Fruit fly (Drosophila melanogaster): ENCODE data around the gene hdly.

Gene hdly

dm6 chr3R:20914103-20914502 lies at the start of gene hdly:
hdly (plus strand) TSS chr3R:20914296.
- TF ChIP-seq usp (GFP tag; optimal IDR thresholded peaks at IDR 0.05), result no peak
- no peak for TF ChIP-seq pan (optimal IDR thresholded peaks at IDR 0.05)
- no peak for TF ChIP-seq EcR (GFP tag; optimal IDR thresholded peaks at IDR 0.05)
- TF ChIP-seq CG8478 (optimal IDR thresholded peaks at IDR 0.05), result no peak
- TF ChIP-seq Dll (optimal IDR thresholded peaks at IDR 0.05), result no peak
- no peak for TF ChIP-seq psq (optimal IDR thresholded peaks at IDR 0.05)

dm6 chr3R:20866204-20866603 lies 47.9 kb upstream of the hdly start, which contains the start of gene KaiR1D:
KaiR1D (minus strand) TSS chr3R:20866231.
- no peak for TF ChIP-seq CG8478 (optimal IDR thresholded peaks at IDR 0.05)
- TF ChIP-seq usp (GFP tag; optimal IDR thresholded peaks at IDR 0.05), result no peak
- TF ChIP-seq EcR (GFP tag; optimal IDR thresholded peaks at IDR 0.05), result no peak
- TF ChIP-seq Dll (optimal IDR thresholded peaks at IDR 0.05), result no peak
- TF ChIP-seq pan (optimal IDR thresholded peaks at IDR 0.05), result no peak
- no peak for TF ChIP-seq psq (optimal IDR thresholded peaks at IDR 0.05)

dm6 chr3R:20870736-20871135 lies 43.4 kb upstream of the hdly start, which contains the start of gene TotA:
TotA (plus strand) TSS chr3R:20871036.
- TF ChIP-seq CG8478 (optimal IDR thresholded peaks at IDR 0.05) (no peak), pan (optimal IDR thresholded peaks at IDR 0.05) (no peak), Dll (optimal IDR thresholded peaks at IDR 0.05) (no peak), usp (GFP tag; optimal IDR thresholded peaks at IDR 0.05) (no peak), psq (optimal IDR thresholded peaks at IDR 0.05) (no peak), EcR (GFP tag; optimal IDR thresholded peaks at IDR 0.05) (no peak)

- no peak for TF ChIP-seq Dll (optimal IDR thresholded peaks at IDR 0.05)
These were observed 41.4 kb upstream of the hdly start, which contains the start of gene TotC for dm6 chr3R:20872688-20873087. TotC (plus strand) TSS chr3R:20872988.

dm6 chr3R:20873638-20874037 lies 40.5 kb upstream of the hdly start, which contains the start of gene TotB:
TotB (plus strand) TSS chr3R:20873938.
- no peak for TF ChIP-seq psq (optimal IDR thresholded peaks at IDR 0.05)
- TF ChIP-seq CG8478 (optimal IDR thresholded peaks at IDR 0.05), result no peak
- TF ChIP-seq EcR (GFP tag; optimal IDR thresholded peaks at IDR 0.05), result no peak
- no peak for TF ChIP-seq usp (GFP tag; optimal IDR thresholded peaks at IDR 0.05)
- TF ChIP-seq pan (optimal IDR thresholded peaks at IDR 0.05), result no peak
- no peak for TF ChIP-seq Dll (optimal IDR thresholded peaks at IDR 0.05)

- TF ChIP-seq Dll (optimal IDR thresholded peaks at IDR 0.05) (no peak), usp (GFP tag; optimal IDR thresholded peaks at IDR 0.05) (no peak), EcR (GFP tag; optimal IDR thresholded peaks at IDR 0.05) (no peak), pan (optimal IDR thresholded peaks at IDR 0.05) (no peak), psq (optimal IDR thresholded peaks at IDR 0.05) (no peak), CG8478 (optimal IDR thresholded peaks at IDR 0.05) (no peak)
These were observed 37.4 kb upstream of the hdly start for dm6 chr3R:20876680-20877079.

- TF ChIP-seq CG8478 (optimal IDR thresholded peaks at IDR 0.05) (no peak), Dll (optimal IDR thresholded peaks at IDR 0.05) (no peak), psq (optimal IDR thresholded peaks at IDR 0.05) (no peak), EcR (GFP tag; optimal IDR thresholded peaks at IDR 0.05) (no peak), pan (optimal IDR thresholded peaks at IDR 0.05) (no peak), usp (GFP tag; optimal IDR thresholded peaks at IDR 0.05) (no peak)
These were observed 36.7 kb upstream of the hdly start, which contains the start of gene TotZ for dm6 chr3R:20877436-20877835. TotZ (plus strand) TSS chr3R:20877736.

dm6 chr3R:20890505-20890904 lies 23.6 kb upstream of the hdly start:
- TF ChIP-seq psq (optimal IDR thresholded peaks at IDR 0.05) (no peak), pan (optimal IDR thresholded peaks at IDR 0.05) (no peak), CG8478 (optimal IDR thresholded peaks at IDR 0.05) (no peak), usp (GFP tag; optimal IDR thresholded peaks at IDR 0.05) (no peak), EcR (GFP tag; optimal IDR thresholded peaks at IDR 0.05) (no peak), Dll (optimal IDR thresholded peaks at IDR 0.05) (no peak)

- TF ChIP-seq Dll (optimal IDR thresholded peaks at IDR 0.05) (no peak), usp (GFP tag; optimal IDR thresholded peaks at IDR 0.05) (no peak), CG8478 (optimal IDR thresholded peaks at IDR 0.05) (no peak), pan (optimal IDR thresholded peaks at IDR 0.05) (no peak), EcR (GFP tag; optimal IDR thresholded peaks at IDR 0.05) (no peak), psq (optimal IDR thresholded peaks at IDR 0.05) (no peak)
These were observed 23.2 kb upstream of the hdly start for dm6 chr3R:20890920-20891319.

- TF ChIP-seq psq (optimal IDR thresholded peaks at IDR 0.05), result no peak
- no peak for TF ChIP-seq pan (optimal IDR thresholded peaks at IDR 0.05)
- TF ChIP-seq Dll (optimal IDR thresholded peaks at IDR 0.05), result no peak
- no peak for TF ChIP-seq CG8478 (optimal IDR thresholded peaks at IDR 0.05)
- no peak for TF ChIP-seq EcR (GFP tag; optimal IDR thresholded peaks at IDR 0.05)
- no peak for TF ChIP-seq usp (GFP tag; optimal IDR thresholded peaks at IDR 0.05)
These were observed 22.6 kb upstream of the hdly start for dm6 chr3R:20891495-20891894.

- TF ChIP-seq usp (GFP tag; optimal IDR thresholded peaks at IDR 0.05), result no peak
- no peak for TF ChIP-seq EcR (GFP tag; optimal IDR thresholded peaks at IDR 0.05)
These were observed 17.0 kb upstream of the hdly start, which contains the start of gene Ktl for dm6 chr3R:20897128-20897527. Ktl (minus strand) TSS chr3R:20897320.

- no peak for TF ChIP-seq pan (optimal IDR thresholded peaks at IDR 0.05)
- TF ChIP-seq psq (optimal IDR thresholded peaks at IDR 0.05), result no peak
- no peak for TF ChIP-seq usp (GFP tag; optimal IDR thresholded peaks at IDR 0.05)
- no peak for TF ChIP-seq Dll (optimal IDR thresholded peaks at IDR 0.05)
- TF ChIP-seq EcR (GFP tag; optimal IDR thresholded peaks at IDR 0.05), result no peak
- no peak for TF ChIP-seq CG8478 (optimal IDR thresholded peaks at IDR 0.05)
These were observed 12.4 kb upstream of the hdly start, which contains the start of gene Grik for dm6 chr3R:20901656-20902055. Grik (plus strand) TSS chr3R:20901956.

- TF ChIP-seq Dll (optimal IDR thresholded peaks at IDR 0.05) (no peak), CG8478 (optimal IDR thresholded peaks at IDR 0.05) (no peak), pan (optimal IDR thresholded peaks at IDR 0.05) (no peak), usp (GFP tag; optimal IDR thresholded peaks at IDR 0.05) (no peak), EcR (GFP tag; optimal IDR thresholded peaks at IDR 0.05) (no peak), psq (optimal IDR thresholded peaks at IDR 0.05) (no peak)
These were observed 8.7 kb upstream of the hdly start, which contains the start of gene TotX for dm6 chr3R:20905418-20905817. TotX (minus strand) TSS chr3R:20905518.
